Worm (Caenorhabditis elegans): ENCODE measurements around the gene str-185.
A peak's percentile ranks its signal among the peaks of the same experiment; 100 is the strongest.

The str-185 gene

ce11 chrIV:4437825-4438224 lies 8.0 kb upstream of the str-185 start:
- TF ChIP-seq ceh-28 (tag; optimal IDR thresholded peaks at IDR 0.05) (no peak), nhr-23 (tag; optimal IDR thresholded peaks at IDR 0.05) (peak; percentile 20), nhr-28 (tag; optimal IDR thresholded peaks at IDR 0.05) (no peak), unc-39 (tag; optimal IDR thresholded peaks at IDR 0.05) (no peak), nhr-76 (tag; optimal IDR thresholded peaks at IDR 0.05) (no peak), elt-1 (tag; optimal IDR thresholded peaks at IDR 0.05) (peak; percentile 81)

ce11 chrIV:4434441-4435084 lies 4.8 kb upstream of the str-185 start, which contains the start of the genes R08C7.8 and R08C7.4:
Gene R08C7.8 (minus strand): TSS chrIV:4434541.
Gene R08C7.4 (plus strand): TSS chrIV:4435034.
- TF ChIP-seq nhr-67 (tag; optimal IDR thresholded peaks at IDR 0.05) = no peak

ce11 chrIV:4423885-4424284 lies 5.9 kb downstream of the str-185 start:
- TF ChIP-seq nfya-1 (tag; optimal IDR thresholded peaks at IDR 0.05; ENCODE audit: insufficient read depth) = peak; percentile 93
- TF ChIP-seq lin-15B (tag; optimal IDR thresholded peaks at IDR 0.05) = peak; percentile 3
- no peak for TF ChIP-seq nhr-43 (tag; optimal IDR thresholded peaks at IDR 0.05; ENCODE audit: poor library complexity, severe bottlenecking)

ce11 chrIV:4423026-4423425 lies 6.8 kb downstream of the str-185 start:
- no peak for TF ChIP-seq ceh-16 (tag; optimal IDR thresholded peaks at IDR 0.05)
- TF ChIP-seq nhr-28 (tag; optimal IDR thresholded peaks at IDR 0.05) = no peak
- TF ChIP-seq snpc-4 (tag; optimal IDR thresholded peaks at IDR 0.05) = no peak
- TF ChIP-seq jun-1 (tag; optimal IDR thresholded peaks at IDR 0.05) = no peak
- no peak for TF ChIP-seq nhr-25 (tag; optimal IDR thresholded peaks at IDR 0.05)
- TF ChIP-seq nhr-237 (tag; optimal IDR thresholded peaks at IDR 0.05) = no peak
- TF ChIP-seq R02D3.7 (tag; optimal IDR thresholded peaks at IDR 0.05) = no peak
- no peak for TF ChIP-seq nhr-23 (tag; optimal IDR thresholded peaks at IDR 0.05)
- TF ChIP-seq pqm-1 (tag; optimal IDR thresholded peaks at IDR 0.05) = no peak
- no peak for TF ChIP-seq nfya-1 (tag; optimal IDR thresholded peaks at IDR 0.05; ENCODE audit: insufficient read depth)
- no peak for TF ChIP-seq elt-3 (tag; optimal IDR thresholded peaks at IDR 0.05)
- TF ChIP-seq tbx-2 (tag; optimal IDR thresholded peaks at IDR 0.05) = no peak
- TF ChIP-seq pha-4 (tag; optimal IDR thresholded peaks at IDR 0.05) = no peak

- TF ChIP-seq jun-1 (tag; optimal IDR thresholded peaks at IDR 0.05) = no peak
- TF ChIP-seq mml-1 (tag; optimal IDR thresholded peaks at IDR 0.05) = no peak
- no peak for TF ChIP-seq lin-39 (tag; optimal IDR thresholded peaks at IDR 0.05)
- no peak for TF ChIP-seq nhr-43 (tag; optimal IDR thresholded peaks at IDR 0.05; ENCODE audit: poor library complexity, severe bottlenecking)
- no peak for TF ChIP-seq hmg-11 (tag; optimal IDR thresholded peaks at IDR 0.05)
- TF ChIP-seq nhr-237 (tag; optimal IDR thresholded peaks at IDR 0.05) = no peak
- no peak for TF ChIP-seq pqm-1 (tag; optimal IDR thresholded peaks at IDR 0.05)
- TF ChIP-seq nhr-11 (tag; optimal IDR thresholded peaks at IDR 0.05) = no peak
- TF ChIP-seq nhr-77 (tag; optimal IDR thresholded peaks at IDR 0.05) = no peak
- no peak for TF ChIP-seq snpc-4 (tag; optimal IDR thresholded peaks at IDR 0.05)
- no peak for TF ChIP-seq nhr-25 (tag; optimal IDR thresholded peaks at IDR 0.05)
- TF ChIP-seq nhr-12 (tag; optimal IDR thresholded peaks at IDR 0.05) = no peak
Measured at ce11 chrIV:4422029-4422428, 7.8 kb downstream of the str-185 start, which contains the start of gene clec-175. Gene clec-175 (plus strand): TSS chrIV:4422329.

ce11 chrIV:4413114-4413513 lies 16.7 kb downstream of the str-185 start:
- TF ChIP-seq nhr-28 (tag; optimal IDR thresholded peaks at IDR 0.05) (no peak), nhr-76 (tag; optimal IDR thresholded peaks at IDR 0.05) (no peak), lin-39 (tag; optimal IDR thresholded peaks at IDR 0.05) (no peak), pha-4 (tag; optimal IDR thresholded peaks at IDR 0.05) (no peak), hmg-11 (tag; optimal IDR thresholded peaks at IDR 0.05) (no peak), sea-2 (GFP tag; optimal IDR thresholded peaks at IDR 0.05) (no peak), skn-1 (tag; optimal IDR thresholded peaks at IDR 0.05) (no peak), zag-1 (tag; optimal IDR thresholded peaks at IDR 0.05) (no peak), lsy-12 (tag; optimal IDR thresholded peaks at IDR 0.05) (no peak), nhr-77 (tag; optimal IDR thresholded peaks at IDR 0.05) (no peak), ztf-4 (tag; optimal IDR thresholded peaks at IDR 0.05) (no peak)

All from whole organism, L3 larva.